Fruit fly (Drosophila melanogaster): ENCODE measurements around the gene Flacc.

DNA sequence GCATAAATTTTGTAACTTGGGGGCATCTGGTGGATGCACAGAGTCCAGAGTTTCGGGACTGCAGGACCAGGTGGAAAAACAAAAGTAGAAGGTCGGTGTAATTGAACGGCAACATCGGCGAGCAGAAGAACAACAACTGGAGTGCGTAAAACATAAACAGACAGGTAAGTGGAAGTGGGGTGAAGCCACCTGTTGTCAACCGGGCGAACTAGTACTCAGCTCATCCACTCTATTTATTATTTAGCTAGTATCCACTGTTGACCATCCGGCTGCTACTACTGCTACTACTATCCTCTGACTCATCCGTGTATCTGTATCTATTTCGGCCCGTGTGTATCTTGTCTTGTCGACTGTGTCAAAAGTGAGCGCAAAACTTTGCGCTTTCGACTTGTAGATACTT, 43.2 kb upstream of the Flacc start:
- TF ChIP-seq br (optimal IDR thresholded peaks at IDR 0.05) (no peak), schlank (tag; optimal IDR thresholded peaks at IDR 0.05) (no peak), p53 (GFP tag; optimal IDR thresholded peaks at IDR 0.05) (no peak), Ssrp (tag; optimal IDR thresholded peaks at IDR 0.05) (no peak), ssp (GFP tag; IDR thresholded peaks at IDR 0.05) (no peak), CG7745 (tag; optimal IDR thresholded peaks at IDR 0.05) (no peak), CG8290 (GFP tag; optimal IDR thresholded peaks at IDR 0.05) (no peak), CG8290 (tag; optimal IDR thresholded peaks at IDR 0.05) (no peak), CG11696 (GFP tag; IDR thresholded peaks at IDR 0.05) (no peak), CG1647 (GFP tag; optimal IDR thresholded peaks at IDR 0.05) (no peak), Side (GFP tag; optimal IDR thresholded peaks at IDR 0.05) (no peak)
